Fruit fly (Drosophila melanogaster) whole organism, embryonic: ENCODE measurements around the gene CG9300.
A peak's percentile ranks its signal among the peaks of the same experiment; 100 is the strongest.

Experiments used
- Aef1 ChIP-seq: fragments of 200-800 bp; sonication (Bioruptor generic); IDR thresholded peaks from 3 replicates; pipeline ENCODE4 v1.3.6; 2022; ENCODE audit warnings: missing biosample characterization, missing genetic modification characterization
- Bteb2 ChIP-seq: fragments of 200-800 bp; sonication (Bioruptor generic); optimal IDR thresholded peaks from 2 replicates; lab custom pipeline; 2016; ENCODE audit warnings: missing biosample characterization, missing genetic modification characterization
- CG10274 ChIP-seq: fragments of 200-800 bp; sonication (Bioruptor generic); optimal IDR thresholded peaks from 3 replicates; lab custom pipeline; 2017; ENCODE audit warnings: missing biosample characterization, mild to moderate bottlenecking, missing genetic modification characterization
- CG10366 ChIP-seq: fragments of 200-800 bp; sonication (Bioruptor generic); IDR thresholded peaks from 2 replicates; pipeline ENCODE4 v1.3.6; 2022; ENCODE audit warnings: missing biosample characterization, missing genetic modification characterization
- CG10462 ChIP-seq: fragments of 200-800 bp; sonication (Bioruptor generic); optimal IDR thresholded peaks from 2 replicates; lab custom pipeline; 2016; ENCODE audit warnings: missing biosample characterization, missing genetic modification characterization
- CG10543 ChIP-seq: fragments of 200-800 bp; sonication (Bioruptor generic); optimal IDR thresholded peaks from 3 replicates; lab custom pipeline; 2017; ENCODE audit warnings: missing biosample characterization, mild to moderate bottlenecking, missing genetic modification characterization, moderate library complexity
- CG12391 ChIP-seq: fragments of 200-800 bp; sonication (Bioruptor generic); optimal IDR thresholded peaks from 3 replicates; lab custom pipeline; 2018; ENCODE audit warnings: missing biosample characterization, mild to moderate bottlenecking, missing genetic modification characterization, moderate library complexity
- CG13123 ChIP-seq: fragments of 200-800 bp; sonication (Bioruptor generic); optimal IDR thresholded peaks from 2 replicates; lab custom pipeline; 2016; ENCODE audit warnings: missing biosample characterization, missing genetic modification characterization
- CG13296 ChIP-seq: fragments of 200-800 bp; sonication (Bioruptor generic); optimal IDR thresholded peaks from 3 replicates; lab custom pipeline; 2018; ENCODE audit warnings: missing biosample characterization, mild to moderate bottlenecking, missing genetic modification characterization
- CG1647 ChIP-seq: fragments of 200-800 bp; sonication (Bioruptor generic); optimal IDR thresholded peaks from 3 replicates; lab custom pipeline; 2016; ENCODE audit warnings: missing biosample characterization, missing genetic modification characterization
- CG3065 ChIP-seq: fragments of 200-800 bp; sonication (Bioruptor generic); optimal IDR thresholded peaks from 2 replicates; lab custom pipeline; 2016; ENCODE audit warnings: missing biosample characterization, missing genetic modification characterization
- CG32532 ChIP-seq: fragments of 200-800 bp; sonication (Bioruptor generic); IDR thresholded peaks from 2 replicates; pipeline ENCODE4 v1.3.6; 2022; ENCODE audit warnings: missing biosample characterization, missing genetic modification characterization
- CG32772 ChIP-seq: fragments of 200-800 bp; sonication (Bioruptor generic); IDR thresholded peaks from 2 replicates; pipeline ENCODE4 v1.3.6; 2022; ENCODE audit warnings: missing biosample characterization, missing genetic modification characterization
- CG4360 ChIP-seq: fragments of 200-800 bp; sonication (Bioruptor generic); IDR thresholded peaks from 2 replicates; pipeline ENCODE4 v1.3.6; 2022; ENCODE audit warnings: missing biosample characterization, missing genetic modification characterization
- CG7786 ChIP-seq: fragments of 200-800 bp; sonication (Bioruptor generic); optimal IDR thresholded peaks from 2 replicates; lab custom pipeline; 2016; ENCODE audit warnings: missing biosample characterization, missing genetic modification characterization
- CG8478 ChIP-seq: fragments of >200 bp; optimal IDR thresholded peaks from 2 replicates; lab custom pipeline; 2018
- D19A ChIP-seq: fragments of 200-800 bp; optimal IDR thresholded peaks from 3 replicates; lab custom pipeline; 2019; ENCODE audit warnings: missing biosample characterization, mild to moderate bottlenecking, missing genetic modification characterization, moderate library complexity
- Drgx ChIP-seq: fragments of 200-800 bp; sonication (Bioruptor generic); IDR thresholded peaks from 2 replicates; pipeline ENCODE4 v1.3.6; 2022; ENCODE audit warnings: missing biosample characterization, missing genetic modification characterization
- H2.0 ChIP-seq: fragments of 200-800 bp; sonication (Bioruptor generic); IDR thresholded peaks from 2 replicates; pipeline ENCODE4 v1.3.6; 2022; ENCODE audit warnings: missing biosample characterization, missing genetic modification characterization
- Hand ChIP-seq: fragments of 200-800 bp; sonication (Bioruptor generic); optimal IDR thresholded peaks from 2 replicates; lab custom pipeline; 2017; ENCODE audit warnings: mild to moderate bottlenecking, missing biosample characterization, missing genetic modification reagents, missing genetic modification characterization
- Hey ChIP-seq: fragments of 200-800 bp; sonication (Bioruptor generic); optimal IDR thresholded peaks from 3 replicates; lab custom pipeline; 2018; ENCODE audit warnings: missing biosample characterization, mild to moderate bottlenecking, missing genetic modification characterization
- HmgZ ChIP-seq: fragments of 200-800 bp; sonication (Bioruptor generic); optimal IDR thresholded peaks from 2 replicates; lab custom pipeline; 2018; ENCODE audit warnings: missing biosample characterization, mild to moderate bottlenecking, missing genetic modification characterization
- Nf-YC ChIP-seq: fragments of 200-800 bp; optimal IDR thresholded peaks from 3 replicates; lab custom pipeline; 2019; ENCODE audit warnings: missing biosample characterization, mild to moderate bottlenecking, missing genetic modification characterization, moderate library complexity
- Oaz ChIP-seq: fragments of 200-800 bp; sonication (Bioruptor generic); IDR thresholded peaks from 2 replicates; pipeline ENCODE4 v1.3.6; 2022; ENCODE audit warnings: missing biosample characterization, missing genetic modification characterization
- Opbp ChIP-seq: fragments of 200-800 bp; sonication (Bioruptor generic); IDR thresholded peaks from 3 replicates; pipeline ENCODE4 v1.3.6; 2022; ENCODE audit warnings: missing biosample characterization, missing genetic modification characterization; ENCODE audit not compliant: partially characterized antibody
- Sox102F ChIP-seq: fragments of 200-800 bp; sonication (Bioruptor generic); optimal IDR thresholded peaks from 2 replicates; lab custom pipeline; 2018; ENCODE audit warnings: missing biosample characterization, mild to moderate bottlenecking, missing genetic modification characterization, moderate library complexity
- Sry-β ChIP-seq: fragments of 200-800 bp; sonication (Bioruptor generic); optimal IDR thresholded peaks from 2 replicates; lab custom pipeline; 2018; ENCODE audit warnings: missing biosample characterization, mild to moderate bottlenecking, missing genetic modification characterization, moderate library complexity
- al ChIP-seq: fragments of 200-800 bp; sonication (Bioruptor generic); IDR thresholded peaks from 2 replicates; pipeline ENCODE4 v1.3.6; 2022; ENCODE audit warnings: missing biosample characterization, missing genetic modification characterization
- ara ChIP-seq: fragments of 200-800 bp; sonication (Bioruptor generic); IDR thresholded peaks from 2 replicates; pipeline ENCODE4 v1.3.6; 2022; ENCODE audit warnings: missing biosample characterization, missing genetic modification characterization
- ase ChIP-seq: fragments of 200-800 bp; sonication (Bioruptor generic); IDR thresholded peaks from 3 replicates; pipeline ENCODE4 v1.3.6; 2022; ENCODE audit warnings: missing biosample characterization, missing genetic modification characterization
- btn ChIP-seq: fragments of 200-800 bp; sonication (Bioruptor generic); optimal IDR thresholded peaks from 2 replicates; lab custom pipeline; 2016; ENCODE audit warnings: missing biosample characterization, missing genetic modification characterization
- cad ChIP-seq: fragments of >200 bp; optimal IDR thresholded peaks from 2 replicates; lab custom pipeline; 2017; ENCODE audit warnings: missing biosample characterization, missing genetic modification characterization
- cg ChIP-seq: fragments of 200-800 bp; sonication (Bioruptor generic); optimal IDR thresholded peaks from 3 replicates; lab custom pipeline; 2019; ENCODE audit warnings: missing biosample characterization, mild to moderate bottlenecking, missing genetic modification characterization, moderate library complexity
- chn ChIP-seq: fragments of 200-800 bp; sonication (Bioruptor generic); optimal IDR thresholded peaks from 2 replicates; lab custom pipeline; 2016; ENCODE audit warnings: missing biosample characterization, missing genetic modification characterization
- crc ChIP-seq: fragments of 200-800 bp; sonication (Bioruptor generic); optimal IDR thresholded peaks from 2 replicates; lab custom pipeline; 2016; ENCODE audit warnings: missing biosample characterization, missing genetic modification characterization
- dimm ChIP-seq: fragments of 200-800 bp; sonication (Bioruptor generic); IDR thresholded peaks from 2 replicates; pipeline ENCODE4 v1.3.6; 2022; ENCODE audit warnings: missing biosample characterization, missing genetic modification characterization
- dmrt99B ChIP-seq: fragments of 200-800 bp; sonication (Bioruptor generic); optimal IDR thresholded peaks from 2 replicates; lab custom pipeline; 2018; ENCODE audit warnings: missing biosample characterization, mild to moderate bottlenecking, missing genetic modification characterization, moderate library complexity
- eve ChIP-seq, 2 experiments: fragments of >200 bp; optimal IDR thresholded peaks; 2 replicates each; lab custom pipeline; 2017; ENCODE audit warnings: missing biosample characterization in 2 of 2, missing genetic modification characterization in 2 of 2
- gcm2 ChIP-seq: fragments of 200-800 bp; sonication (Bioruptor generic); optimal IDR thresholded peaks from 2 replicates; lab custom pipeline; 2016; ENCODE audit warnings: missing biosample characterization, missing genetic modification characterization
- h ChIP-seq: fragments of >200 bp; optimal IDR thresholded peaks from 2 replicates; lab custom pipeline; 2017
- hth ChIP-seq: fragments of >200 bp; optimal IDR thresholded peaks from 2 replicates; lab custom pipeline; 2017; ENCODE audit warnings: inconsistent platforms
- ind ChIP-seq: fragments of 200-800 bp; sonication (Bioruptor generic); optimal IDR thresholded peaks from 3 replicates; lab custom pipeline; 2016; ENCODE audit warnings: missing biosample characterization, missing genetic modification characterization
- jumu ChIP-seq: fragments of 200-800 bp; sonication (Bioruptor generic); optimal IDR thresholded peaks from 3 replicates; lab custom pipeline; 2016; ENCODE audit warnings: missing biosample characterization, missing genetic modification characterization
- nerfin-1 ChIP-seq: fragments of 200-800 bp; sonication (Bioruptor generic); optimal IDR thresholded peaks from 3 replicates; lab custom pipeline; 2019; ENCODE audit warnings: missing biosample characterization, mild to moderate bottlenecking, missing genetic modification characterization, moderate library complexity
- pfk ChIP-seq: fragments of 200-800 bp; sonication (Bioruptor generic); optimal IDR thresholded peaks from 2 replicates; lab custom pipeline; 2018; ENCODE audit warnings: missing biosample characterization, mild to moderate bottlenecking, missing genetic modification characterization, moderate library complexity
- pho ChIP-seq: fragments of 200-800 bp; sonication (Bioruptor generic); optimal IDR thresholded peaks from 2 replicates; lab custom pipeline; 2016; ENCODE audit warnings: missing biosample characterization, missing genetic modification characterization
- tin ChIP-seq: fragments of 200-800 bp; sonication (Bioruptor generic); optimal IDR thresholded peaks from 3 replicates; lab custom pipeline; 2016; ENCODE audit warnings: missing biosample characterization, missing genetic modification characterization
- tio ChIP-seq: fragments of 200-800 bp; sonication (Bioruptor generic); optimal IDR thresholded peaks from 2 replicates; lab custom pipeline; 2017; ENCODE audit warnings: missing biosample characterization, missing genetic modification characterization, inconsistent platforms
- tll ChIP-seq, 2 experiments: fragments of 200-800 bp in 1 of 2; fragments of >200 bp in 1 of 2; sonication (Bioruptor generic) in 1 of 2; optimal IDR thresholded peaks; 2 replicates each; lab custom pipeline; 2017 to 2019; ENCODE audit warnings: missing biosample characterization in 2 of 2, missing genetic modification characterization in 2 of 2, mild to moderate bottlenecking in 1 of 2, moderate library complexity in 1 of 2
- trh ChIP-seq: fragments of 200-800 bp; sonication (Bioruptor generic); optimal IDR thresholded peaks from 2 replicates; lab custom pipeline; 2016; ENCODE audit warnings: missing biosample characterization, missing genetic modification characterization
- ttk ChIP-seq: fragments of 200-800 bp; sonication (Bioruptor generic); IDR thresholded peaks from 2 replicates; pipeline ENCODE4 v2.1.2; 2022; ENCODE audit warnings: missing biosample characterization, missing genetic modification characterization
- tup ChIP-seq: fragments of 200-800 bp; sonication (Bioruptor generic); optimal IDR thresholded peaks from 2 replicates; lab custom pipeline; 2016; ENCODE audit warnings: missing biosample characterization, mild to moderate bottlenecking, missing genetic modification characterization, moderate library complexity

CG9300 gene

dm6 chr3L:19560695-19561246, 8.6 kb downstream of the CG9300 start (continued):
- TF ChIP-seq H2.0 (GFP tag; lab: Robert Waterston, UW) (peak; percentile 95), pho (GFP tag; lab: Kevin White, UChicago) (peak; percentile 90), Sox102F (GFP tag; lab: Kevin White, UChicago) (peak; percentile 96), CG32532 (GFP tag; lab: Robert Waterston, UW) (peak; percentile 96), CG13296 (GFP tag; lab: Kevin White, UChicago) (peak; percentile 95), HmgZ (tag; lab: Kevin White, UChicago) (peak; percentile 95), CG7786 (peak; percentile 89), jumu (GFP tag; lab: Kevin White, UChicago) (peak; percentile 88), Nf-YC (tag; lab: Kevin White, UChicago) (peak; percentile 83), chn (GFP tag; lab: Kevin White, UChicago) (peak; percentile 92), tup (peak; percentile 87), gcm2 (GFP tag; lab: Kevin White, UChicago) (peak; percentile 91), CG12391 (tag; lab: Kevin White, UChicago) (peak; percentile 97), CG4360 (GFP tag; lab: Robert Waterston, UW) (peak; percentile 79), cg (GFP tag; lab: Kevin White, UChicago) (no peak), CG3065 (peak; percentile 88), h (lab: Kevin White, UChicago) (no peak), CG32772 (GFP tag; lab: Robert Waterston, UW) (peak; percentile 94), cad (GFP tag; lab: Kevin White, UChicago) (no peak), crc (GFP tag; lab: Kevin White, UChicago) (peak; percentile 80), trh (GFP tag; lab: Kevin White, UChicago) (peak; percentile 94), eve (GFP tag; optimal IDR thresholded peaks at IDR 0.05; lab: Kevin White, UChicago) (peak in 1 of 2 experiments; percentile 79), Opbp (GFP tag; lab: Robert Waterston, UW) (no peak), ara (GFP tag; lab: Robert Waterston, UW) (peak; percentile 97), nerfin-1 (tag; lab: Kevin White, UChicago) (peak; percentile 93), Drgx (GFP tag; lab: Robert Waterston, UW) (peak; percentile 99), ind (GFP tag; lab: Kevin White, UChicago) (peak; percentile 91), Aef1 (GFP tag; lab: Robert Waterston, UW) (peak; percentile 94), D19A (tag; lab: Kevin White, UChicago) (peak; percentile 91), tio (GFP tag; lab: Kevin White, UChicago) (peak; percentile 92), Sry-β (GFP tag; lab: Kevin White, UChicago) (peak; percentile 62), hth (lab: Kevin White, UChicago) (no peak), CG10366 (GFP tag; lab: Robert Waterston, UW) (peak; percentile 95), dmrt99B (tag; lab: Kevin White, UChicago) (peak; percentile 96), CG10462 (GFP tag; lab: Kevin White, UChicago) (peak; percentile 92), tll (GFP tag; optimal IDR thresholded peaks at IDR 0.05; lab: Kevin White, UChicago) (peak in 1 of 2 experiments; percentile 92), CG1647 (GFP tag; lab: Kevin White, UChicago) (peak; percentile 91), CG10543 (GFP tag; lab: Kevin White, UChicago) (peak; percentile 87), pfk (GFP tag; lab: Kevin White, UChicago) (peak; percentile 61), Bteb2 (GFP tag; lab: Kevin White, UChicago) (peak; percentile 93), ase (peak; percentile 88), Hey (peak; percentile 75), btn (GFP tag; lab: Kevin White, UChicago) (peak; percentile 80), Hand (GFP tag; lab: Kevin White, UChicago) (peak; percentile 84), Oaz (GFP tag; lab: Robert Waterston, UW) (peak; percentile 89), CG13123 (peak; percentile 91), al (GFP tag; lab: Robert Waterston, UW) (peak; percentile 92), ttk (GFP tag; lab: Robert Waterston, UW) (peak; percentile 92), CG8478 (no peak), CG10274 (GFP tag; lab: Kevin White, UChicago) (peak; percentile 96), dimm (GFP tag; lab: Robert Waterston, UW) (peak; percentile 83), tin (GFP tag; lab: Kevin White, UChicago) (peak; percentile 97)
